Worm (Caenorhabditis elegans): ENCODE data around the gene nhr-80.
A peak's percentile ranks its signal among the peaks of the same experiment; 100 is the strongest.

The nhr-80 gene

ce11 chrIII:62383-62873, 47.8 kb upstream of the nhr-80 start (continued):
- TF ChIP-seq T20F7.1 (GFP tag; optimal IDR thresholded peaks at IDR 0.05) (peak; percentile 76), hif-1 (tag; optimal IDR thresholded peaks at IDR 0.05) (peak in 1 of 2 experiments; percentile 1), ZK546.5 (tag; optimal IDR thresholded peaks at IDR 0.05) (no peak), mep-1 (tag; optimal IDR thresholded peaks at IDR 0.05) (peak; percentile 91), nhr-28 (tag; optimal IDR thresholded peaks at IDR 0.05) (no peak), attf-4 (tag; optimal IDR thresholded peaks at IDR 0.05) (no peak), set-16 (GFP tag; IDR thresholded peaks at IDR 0.05) (no peak), dmd-8 (GFP tag; IDR thresholded peaks at IDR 0.05) (no peak), ama-1 (optimal IDR thresholded peaks at IDR 0.05) (peak; percentile 80)

- TF ChIP-seq unc-62 (GFP tag; optimal IDR thresholded peaks at IDR 0.05 in 1 of 2) (no peak), unc-62 (tag; optimal IDR thresholded peaks at IDR 0.05) (no peak), nhr-76 (tag; optimal IDR thresholded peaks at IDR 0.05) (no peak), jun-1 (tag; optimal IDR thresholded peaks at IDR 0.05) (no peak), ztf-11 (tag; optimal IDR thresholded peaks at IDR 0.05) (no peak), mdl-1 (tag; optimal IDR thresholded peaks at IDR 0.05) (no peak), ceh-32 (tag; optimal IDR thresholded peaks at IDR 0.05; ENCODE audit: poor library complexity) (no peak), ctbp-1 (GFP tag; IDR thresholded peaks at IDR 0.05) (no peak), ceh-20 (GFP tag; IDR thresholded peaks at IDR 0.05) (no peak), attf-4 (tag; optimal IDR thresholded peaks at IDR 0.05) (no peak), ZK337.2 (GFP tag; IDR thresholded peaks at IDR 0.05) (no peak), mdt-29 (GFP tag; IDR thresholded peaks at IDR 0.05) (no peak), nhr-28 (tag; optimal IDR thresholded peaks at IDR 0.05) (no peak), D1046.2 (GFP tag; IDR thresholded peaks at IDR 0.05) (no peak), pha-4 (GFP tag; IDR thresholded peaks at IDR 0.05) (no peak), pha-4 (tag; optimal IDR thresholded peaks at IDR 0.05) (no peak), Y48G9A.11 (GFP tag; IDR thresholded peaks at IDR 0.05) (no peak), nhr-77 (tag; optimal IDR thresholded peaks at IDR 0.05) (no peak), vab-7 (GFP tag; IDR thresholded peaks at IDR 0.05) (no peak), hlh-11 (tag; optimal IDR thresholded peaks at IDR 0.05) (no peak), nhr-102 (tag; optimal IDR thresholded peaks at IDR 0.05) (no peak), mxl-3 (GFP tag; optimal IDR thresholded peaks at IDR 0.05) (no peak)
These were observed 46.4 kb upstream of the nhr-80 start, which contains the start of gene btb-5 for ce11 chrIII:61045-61444. TSS of gene btb-5 (minus strand) at chrIII:61145.

DNA sequence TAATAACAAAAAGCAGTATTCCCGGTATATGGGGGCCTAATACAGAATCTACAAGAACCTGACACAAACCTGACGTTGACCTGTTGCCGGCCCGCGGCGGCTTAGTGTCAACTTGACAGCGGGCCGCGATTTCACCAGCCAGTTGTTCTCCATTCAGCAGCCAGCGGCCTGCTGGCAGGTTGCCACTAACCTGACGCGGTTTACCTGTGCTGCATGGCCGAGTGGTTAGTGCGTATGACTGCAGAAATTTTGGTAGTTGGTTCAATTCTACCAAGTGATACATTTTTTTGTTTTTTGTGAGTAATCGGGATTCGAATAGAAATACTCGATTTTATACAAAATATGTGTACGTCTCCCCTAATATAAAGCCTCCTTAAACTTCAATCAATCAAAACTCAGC, 44.1 kb upstream of the nhr-80 start:
- TF ChIP-seq egl-43 (GFP tag; IDR thresholded peaks at IDR 0.05) (peak; percentile 73; the same call in 1 of the 2 replicates), set-16 (GFP tag; IDR thresholded peaks at IDR 0.05) (peak; percentile 43; the same call in 1 of the 2 replicates)

ce11 chrIII:57257-57656, 42.6 kb upstream of the nhr-80 start:
- TF ChIP-seq Y48G9A.11 (GFP tag; IDR thresholded peaks at IDR 0.05), result 0 out of 2 replicates have a peak, but pooled peaks have one; percentile 53

DNA sequence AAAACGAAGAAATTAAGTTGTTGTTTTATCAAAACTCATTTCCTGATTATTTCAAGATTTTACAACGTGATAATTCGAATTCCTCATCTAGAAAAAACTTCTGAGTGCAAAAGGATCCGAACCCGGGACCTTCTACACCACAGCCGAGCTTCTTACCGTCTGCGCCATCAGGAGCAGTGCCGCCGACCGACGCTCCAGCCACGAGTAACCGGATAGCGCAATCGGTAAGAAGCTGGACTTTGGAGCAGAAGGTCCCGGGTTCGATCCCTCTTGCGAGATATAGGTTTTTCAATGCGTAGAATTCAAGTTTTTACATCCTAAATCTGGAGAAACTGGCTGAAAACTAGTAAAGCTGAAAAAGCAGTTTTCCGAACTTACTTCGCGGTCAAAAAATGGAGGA, 39.0 kb upstream of the nhr-80 start:
- TF ChIP-seq ceh-82 (tag; optimal IDR thresholded peaks at IDR 0.05) (no peak), Y48G9A.11 (GFP tag; IDR thresholded peaks at IDR 0.05) (0 out of 2 replicates have a peak, but pooled peaks have one; percentile 55), set-16 (GFP tag; IDR thresholded peaks at IDR 0.05) (peak; percentile 70)

DNA sequence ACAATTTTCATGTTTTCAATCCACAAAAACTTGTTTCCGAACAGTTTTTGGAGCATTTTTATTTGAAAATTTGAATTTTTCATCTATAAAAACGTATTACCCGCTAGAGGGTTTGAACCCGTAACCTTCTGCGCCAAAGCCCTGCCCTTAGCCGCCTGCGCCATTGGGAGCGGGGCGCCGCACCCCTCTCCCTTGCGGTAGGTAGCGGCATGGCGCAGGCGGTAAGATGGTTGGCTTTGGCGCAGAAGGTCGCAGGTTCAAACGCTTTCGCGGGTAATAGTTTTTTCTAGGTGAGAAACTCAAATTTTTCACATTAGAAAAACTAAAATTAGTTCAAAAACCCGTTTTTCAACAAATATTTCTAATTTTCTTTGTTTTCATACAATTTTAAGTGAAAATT, 37.0 kb upstream of the nhr-80 start:
- TF ChIP-seq dve-1 (tag; optimal IDR thresholded peaks at IDR 0.05; ENCODE audit: insufficient read depth) (no peak), dmd-6 (GFP tag; IDR thresholded peaks at IDR 0.05) (no peak), nhr-102 (tag; optimal IDR thresholded peaks at IDR 0.05) (no peak), set-16 (GFP tag; IDR thresholded peaks at IDR 0.05) (peak; percentile 83), lin-38 (GFP tag; IDR thresholded peaks at IDR 0.05) (no peak)

Measured in whole organism, L4 larva.